Fruit fly (Drosophila melanogaster) whole organism, embryonic: ENCODE data around the gene CG44837.

Experiments
- Abd-B ChIP-seq: fragments of 200-800 bp; sonication (Bioruptor generic); optimal IDR thresholded peaks from 2 replicates; lab custom pipeline; 2018; ENCODE audit warnings: missing biosample characterization, mild to moderate bottlenecking, missing genetic modification characterization, moderate library complexity
- B-H1 ChIP-seq: fragments of 200-800 bp; sonication (Bioruptor generic); IDR thresholded peaks from 3 replicates; pipeline ENCODE4 v1.3.6; 2022; ENCODE audit warnings: missing biosample characterization, missing genetic modification characterization
- CG10959 ChIP-seq: fragments of 200-800 bp; sonication (Bioruptor generic); IDR thresholded peaks from 2 replicates; pipeline ENCODE4 v1.3.6; 2022; ENCODE audit warnings: missing biosample characterization, missing genetic modification characterization
- CG11398 ChIP-seq: fragments of 200-800 bp; sonication (Bioruptor generic); optimal IDR thresholded peaks from 2 replicates; lab custom pipeline; 2016; ENCODE audit warnings: missing biosample characterization, missing genetic modification characterization
- CG12155 ChIP-seq: fragments of 200-800 bp; sonication (Bioruptor generic); optimal IDR thresholded peaks from 3 replicates; lab custom pipeline; 2016; ENCODE audit warnings: missing biosample characterization, missing genetic modification characterization
- CG12219 ChIP-seq: fragments of 200-800 bp; sonication (Bioruptor generic); optimal IDR thresholded peaks from 3 replicates; lab custom pipeline; 2018; ENCODE audit warnings: missing biosample characterization, mild to moderate bottlenecking, missing genetic modification characterization
- CG12744 ChIP-seq: fragments of 200-800 bp; sonication (Bioruptor generic); optimal IDR thresholded peaks from 2 replicates; lab custom pipeline; 2016; ENCODE audit warnings: missing biosample characterization, missing genetic modification characterization
- CG12769 ChIP-seq: fragments of 200-800 bp; sonication (Bioruptor generic); optimal IDR thresholded peaks from 2 replicates; lab custom pipeline; 2019; ENCODE audit warnings: missing biosample characterization, mild to moderate bottlenecking, missing genetic modification characterization, moderate library complexity
- CG15601 ChIP-seq: fragments of 200-800 bp; sonication (Bioruptor generic); optimal IDR thresholded peaks from 3 replicates; lab custom pipeline; 2019; ENCODE audit warnings: missing biosample characterization, mild to moderate bottlenecking, missing genetic modification characterization, moderate library complexity
- CG16813 ChIP-seq: fragments of 200-800 bp; sonication (Bioruptor generic); IDR thresholded peaks from 3 replicates; pipeline ENCODE4 v1.3.6; 2022; ENCODE audit warnings: missing biosample characterization, missing genetic modification characterization; ENCODE audit not compliant: partially characterized antibody
- CG18262 ChIP-seq: fragments of 200-800 bp; optimal IDR thresholded peaks from 3 replicates; lab custom pipeline; 2019; ENCODE audit warnings: missing biosample characterization, mild to moderate bottlenecking, missing genetic modification characterization, moderate library complexity
- CG2116 ChIP-seq: fragments of 200-800 bp; sonication (Bioruptor generic); optimal IDR thresholded peaks from 3 replicates; lab custom pipeline; 2018; ENCODE audit warnings: missing biosample characterization, mild to moderate bottlenecking, missing genetic modification characterization
- CG2199 ChIP-seq: fragments of 200-800 bp; sonication (Bioruptor generic); IDR thresholded peaks from 3 replicates; pipeline ENCODE4 v1.3.6; 2022; ENCODE audit warnings: missing biosample characterization, missing genetic modification characterization
- CG2678 ChIP-seq: fragments of 200-800 bp; sonication (Bioruptor generic); optimal IDR thresholded peaks from 3 replicates; lab custom pipeline; 2019; ENCODE audit warnings: missing biosample characterization, mild to moderate bottlenecking, missing genetic modification characterization, moderate library complexity
- CG6272 ChIP-seq: fragments of 200-800 bp; sonication (Bioruptor generic); IDR thresholded peaks from 2 replicates; pipeline ENCODE4 v1.3.6; 2022; ENCODE audit warnings: missing biosample characterization, missing genetic modification characterization
- CG6689 ChIP-seq: fragments of 200-800 bp; sonication (Bioruptor generic); IDR thresholded peaks from 2 replicates; pipeline ENCODE4 v1.3.6; 2022; ENCODE audit warnings: missing biosample characterization, missing genetic modification characterization
- CG7372 ChIP-seq: fragments of 200-800 bp; sonication (Bioruptor generic); IDR thresholded peaks from 2 replicates; pipeline ENCODE4 v1.3.6; 2022; ENCODE audit warnings: missing biosample characterization, missing genetic modification characterization
- CG7556 ChIP-seq: fragments of 200-800 bp; sonication (Bioruptor generic); optimal IDR thresholded peaks from 2 replicates; lab custom pipeline; 2017; ENCODE audit warnings: missing biosample characterization, mild to moderate bottlenecking, missing genetic modification characterization
- CG9797 ChIP-seq: fragments of 200-800 bp; sonication (Bioruptor generic); optimal IDR thresholded peaks from 3 replicates; lab custom pipeline; 2018; ENCODE audit warnings: missing biosample characterization, mild to moderate bottlenecking, missing genetic modification characterization
- D19A ChIP-seq: fragments of 200-800 bp; optimal IDR thresholded peaks from 3 replicates; lab custom pipeline; 2019; ENCODE audit warnings: missing biosample characterization, mild to moderate bottlenecking, missing genetic modification characterization, moderate library complexity
- Dbx ChIP-seq: fragments of 200-800 bp; sonication (Bioruptor generic); IDR thresholded peaks from 3 replicates; pipeline ENCODE4 v1.3.6; 2022; ENCODE audit warnings: missing biosample characterization, missing genetic modification characterization
- Dfd ChIP-seq, 2 experiments: fragments of >200 bp; optimal IDR thresholded peaks; 2 replicates each; lab custom pipeline; 2017; ENCODE audit warnings: missing biosample characterization in 2 of 2, missing genetic modification characterization in 2 of 2
- Elba2 ChIP-seq: fragments of 200-800 bp; sonication (Bioruptor generic); optimal IDR thresholded peaks from 3 replicates; lab custom pipeline; 2016; ENCODE audit warnings: missing biosample characterization, missing genetic modification characterization
- Lim3 ChIP-seq: fragments of 200-800 bp; sonication (Bioruptor generic); IDR thresholded peaks from 2 replicates; pipeline ENCODE4 v1.3.6; 2022; ENCODE audit warnings: missing biosample characterization, missing genetic modification characterization
- Lpt ChIP-seq: fragments of >200 bp; optimal IDR thresholded peaks from 2 replicates; lab custom pipeline; 2018; ENCODE audit warnings: missing biosample characterization, missing genetic modification characterization
- MESR4 ChIP-seq: fragments of 200-800 bp; sonication (Bioruptor generic); optimal IDR thresholded peaks from 2 replicates; lab custom pipeline; 2018; ENCODE audit warnings: missing biosample characterization, mild to moderate bottlenecking, missing genetic modification characterization, moderate library complexity
- MTF-1 ChIP-seq: fragments of 200-800 bp; sonication (Bioruptor generic); optimal IDR thresholded peaks from 2 replicates; lab custom pipeline; 2018; ENCODE audit warnings: missing biosample characterization, mild to moderate bottlenecking, missing genetic modification characterization, borderline replicate concordance
- Meics ChIP-seq: fragments of 200-800 bp; sonication (Bioruptor generic); optimal IDR thresholded peaks from 2 replicates; lab custom pipeline; 2017; ENCODE audit warnings: missing biosample characterization, mild to moderate bottlenecking, missing genetic modification characterization
- Six4 ChIP-seq: fragments of 200-800 bp; sonication (Bioruptor generic); optimal IDR thresholded peaks from 2 replicates; lab custom pipeline; 2016; ENCODE audit warnings: missing biosample characterization, missing genetic modification characterization
- Xbp1 ChIP-seq: fragments of 200-800 bp; sonication (Bioruptor generic); optimal IDR thresholded peaks from 3 replicates; lab custom pipeline; 2016; ENCODE audit warnings: missing biosample characterization, mild to moderate bottlenecking, missing genetic modification characterization
- YL-1 ChIP-seq: fragments of 200-800 bp; sonication (Bioruptor generic); optimal IDR thresholded peaks from 3 replicates; lab custom pipeline; 2017; ENCODE audit warnings: missing biosample characterization, mild to moderate bottlenecking, missing genetic modification characterization
- ac ChIP-seq: fragments of 200-800 bp; sonication (Bioruptor generic); optimal IDR thresholded peaks from 3 replicates; lab custom pipeline; 2017; ENCODE audit warnings: missing biosample characterization, mild to moderate bottlenecking, missing genetic modification characterization
- ash1 ChIP-seq: fragments of 200-800 bp; sonication (Bioruptor generic); optimal IDR thresholded peaks from 2 replicates; lab custom pipeline; 2018; ENCODE audit warnings: missing biosample characterization, mild to moderate bottlenecking, missing genetic modification characterization
- chn ChIP-seq: fragments of 200-800 bp; sonication (Bioruptor generic); optimal IDR thresholded peaks from 2 replicates; lab custom pipeline; 2016; ENCODE audit warnings: missing biosample characterization, missing genetic modification characterization
- corto ChIP-seq: fragments of 200-800 bp; sonication (Bioruptor generic); optimal IDR thresholded peaks from 2 replicates; lab custom pipeline; 2016; ENCODE audit warnings: missing biosample characterization, mild to moderate bottlenecking, missing genetic modification characterization, moderate library complexity
- disco-r ChIP-seq: fragments of 200-800 bp; sonication (Bioruptor generic); optimal IDR thresholded peaks from 2 replicates; lab custom pipeline; 2016; ENCODE audit warnings: missing biosample characterization, missing genetic modification characterization
- dm ChIP-seq: fragments of 200-800 bp; sonication (Bioruptor generic); optimal IDR thresholded peaks from 3 replicates; lab custom pipeline; 2016; ENCODE audit warnings: missing biosample characterization, missing genetic modification characterization
- eyg ChIP-seq: fragments of 200-800 bp; sonication (Bioruptor generic); optimal IDR thresholded peaks from 3 replicates; lab custom pipeline; 2016; ENCODE audit warnings: missing biosample characterization, missing genetic modification characterization
- fd102C ChIP-seq: fragments of 200-800 bp; sonication (Bioruptor generic); optimal IDR thresholded peaks from 2 replicates; lab custom pipeline; 2018; ENCODE audit warnings: missing biosample characterization, mild to moderate bottlenecking, missing genetic modification characterization, moderate library complexity
- fd3F ChIP-seq: fragments of 200-800 bp; sonication (Bioruptor generic); optimal IDR thresholded peaks from 2 replicates; lab custom pipeline; 2018; ENCODE audit warnings: missing biosample characterization, mild to moderate bottlenecking, missing genetic modification characterization, moderate library complexity
- gcm ChIP-seq: fragments of 200-800 bp; sonication (Bioruptor generic); optimal IDR thresholded peaks from 2 replicates; lab custom pipeline; 2019; ENCODE audit warnings: missing biosample characterization, mild to moderate bottlenecking, missing genetic modification characterization, moderate library complexity
- gcm2 ChIP-seq: fragments of 200-800 bp; sonication (Bioruptor generic); optimal IDR thresholded peaks from 2 replicates; lab custom pipeline; 2016; ENCODE audit warnings: missing biosample characterization, missing genetic modification characterization
- oc ChIP-seq: fragments of 200-800 bp; sonication (Bioruptor generic); optimal IDR thresholded peaks from 2 replicates; lab custom pipeline; 2018; ENCODE audit warnings: missing biosample characterization, mild to moderate bottlenecking, missing genetic modification characterization, moderate library complexity
- onecut ChIP-seq: fragments of 200-800 bp; sonication (Bioruptor generic); IDR thresholded peaks from 2 replicates; pipeline ENCODE4 v1.3.6; 2022; ENCODE audit warnings: missing biosample characterization, missing genetic modification characterization
- pb ChIP-seq: fragments of 200-800 bp; sonication (Bioruptor generic); optimal IDR thresholded peaks from 3 replicates; lab custom pipeline; 2016; ENCODE audit warnings: missing biosample characterization, missing genetic modification characterization
- shn ChIP-seq: fragments of 200-800 bp; sonication (Bioruptor generic); optimal IDR thresholded peaks from 3 replicates; lab custom pipeline; 2016; ENCODE audit warnings: missing biosample characterization, missing genetic modification characterization
- slbo ChIP-seq: fragments of 200-800 bp; sonication (Bioruptor generic); IDR thresholded peaks from 2 replicates; pipeline ENCODE4 v1.3.6; 2022; ENCODE audit warnings: missing biosample characterization, missing genetic modification characterization
- sr ChIP-seq: fragments of 200-800 bp; sonication (Bioruptor generic); IDR thresholded peaks from 3 replicates; pipeline ENCODE4 v1.3.6; 2022; ENCODE audit warnings: missing biosample characterization, missing genetic modification characterization
- wor ChIP-seq: fragments of 200-800 bp; sonication (Bioruptor generic); IDR thresholded peaks from 2 replicates; pipeline ENCODE4 v1.3.6; 2022; ENCODE audit warnings: missing biosample characterization, missing genetic modification characterization
- zen2 ChIP-seq: fragments of 200-800 bp; sonication (Bioruptor generic); IDR thresholded peaks from 3 replicates; pipeline ENCODE4 v1.3.6; 2022; ENCODE audit warnings: missing biosample characterization, missing genetic modification characterization; ENCODE audit not compliant: partially characterized antibody

Gene CG44837

dm6 chr3L:11819639-11820456 is 118.8 kb downstream of the CG44837 start (continued):
- no peak for TF ChIP-seq CG12769
- TF ChIP-seq CG6272, result no peak
- no peak for TF ChIP-seq chn (GFP tag; lab: Kevin White, UChicago)
- TF ChIP-seq Six4 (GFP tag; lab: Kevin White, UChicago), result no peak
- 0 out of 2 replicates have a peak, but pooled peaks have one; percentile 28 for TF ChIP-seq CG7372
- peak; percentile 63 for TF ChIP-seq CG15601
- TF ChIP-seq slbo (GFP tag; lab: Robert Waterston, UW), result peak; percentile 75
- peak; percentile 16 for TF ChIP-seq oc (tag; lab: Kevin White, UChicago)
- no peak for TF ChIP-seq CG9797 (GFP tag; lab: Kevin White, UChicago)
- TF ChIP-seq ash1 (GFP tag; lab: Kevin White, UChicago), result no peak
- TF ChIP-seq onecut (GFP tag; lab: Robert Waterston, UW), result peak; percentile 52
- TF ChIP-seq Dfd (GFP tag; optimal IDR thresholded peaks at IDR 0.05; lab: Kevin White, UChicago), result no peak
- TF ChIP-seq corto (GFP tag; lab: Kevin White, UChicago), result peak; percentile 14
- TF ChIP-seq CG12219 (GFP tag; lab: Kevin White, UChicago), result peak; percentile 34
- TF ChIP-seq CG11398 (GFP tag; lab: Kevin White, UChicago), result no peak
- no peak for TF ChIP-seq D19A (tag; lab: Kevin White, UChicago)
- TF ChIP-seq CG6689 (GFP tag; lab: Robert Waterston, UW), result no peak
- no peak for TF ChIP-seq wor
- no peak for TF ChIP-seq CG12155
- no peak for TF ChIP-seq eyg (GFP tag; lab: Kevin White, UChicago)
- no peak for TF ChIP-seq Abd-B (GFP tag; lab: Kevin White, UChicago)
- peak; percentile 54 for TF ChIP-seq dm
- TF ChIP-seq B-H1, result no peak; the same call in 2 of the 3 replicates
- TF ChIP-seq CG7556 (GFP tag; lab: Kevin White, UChicago), result peak; percentile 20
- TF ChIP-seq shn (GFP tag; lab: Kevin White, UChicago), result peak; percentile 48
- TF ChIP-seq sr (GFP tag; lab: Robert Waterston, UW), result no peak
- TF ChIP-seq MTF-1, result no peak
- TF ChIP-seq zen2 (GFP tag; lab: Robert Waterston, UW), result no peak
- peak; percentile 10 for TF ChIP-seq YL-1 (GFP tag; lab: Kevin White, UChicago)
- TF ChIP-seq Xbp1 (GFP tag; lab: Kevin White, UChicago), result peak; percentile 42
- peak; percentile 14 for TF ChIP-seq MESR4 (GFP tag; lab: Kevin White, UChicago)
- TF ChIP-seq Dbx (GFP tag; lab: Robert Waterston, UW), result no peak
- no peak for TF ChIP-seq disco-r (GFP tag; lab: Kevin White, UChicago)
- TF ChIP-seq Elba2 (GFP tag; lab: Kevin White, UChicago), result peak; percentile 71
- no peak for TF ChIP-seq Lpt
- TF ChIP-seq fd3F (GFP tag; lab: Kevin White, UChicago), result peak; percentile 16
- no peak for TF ChIP-seq CG12744
- TF ChIP-seq CG10959, result no peak
- TF ChIP-seq gcm (GFP tag; lab: Kevin White, UChicago), result no peak
- no peak for TF ChIP-seq fd102C
- TF ChIP-seq CG2116, result no peak
- TF ChIP-seq ac (GFP tag; lab: Kevin White, UChicago), result no peak
- TF ChIP-seq CG2199 (GFP tag; lab: Robert Waterston, UW), result peak; percentile 74; the same call in 2 of the 3 replicates
- TF ChIP-seq Lim3, result no peak
- no peak for TF ChIP-seq pb (GFP tag; lab: Kevin White, UChicago)
- no peak for TF ChIP-seq CG2678 (tag; lab: Kevin White, UChicago)
- TF ChIP-seq CG16813 (GFP tag; lab: Robert Waterston, UW), result no peak
- peak; percentile 24 for TF ChIP-seq CG18262 (tag; lab: Kevin White, UChicago)
- no peak for TF ChIP-seq gcm2 (GFP tag; lab: Kevin White, UChicago)
- TF ChIP-seq Meics, result peak; percentile 53
